Worm (Caenorhabditis elegans): ENCODE data around the gene ZK596.2.

ce11 chrIV:10936906-10937540, 27.9 kb upstream of the ZK596.2 start, which contains the start of gene fic-1:
- TF ChIP-seq B0310.2 (tag; optimal IDR thresholded peaks at IDR 0.05) (no peak), tbx-37 (GFP tag; conservative IDR thresholded peaks at IDR 0.05) (no peak), pes-1 (GFP tag; IDR thresholded peaks at IDR 0.05) (no peak)

Data from whole organism, early embryonic.